Worm (Caenorhabditis elegans): ENCODE data around the gene C37C3.11.

DNA sequence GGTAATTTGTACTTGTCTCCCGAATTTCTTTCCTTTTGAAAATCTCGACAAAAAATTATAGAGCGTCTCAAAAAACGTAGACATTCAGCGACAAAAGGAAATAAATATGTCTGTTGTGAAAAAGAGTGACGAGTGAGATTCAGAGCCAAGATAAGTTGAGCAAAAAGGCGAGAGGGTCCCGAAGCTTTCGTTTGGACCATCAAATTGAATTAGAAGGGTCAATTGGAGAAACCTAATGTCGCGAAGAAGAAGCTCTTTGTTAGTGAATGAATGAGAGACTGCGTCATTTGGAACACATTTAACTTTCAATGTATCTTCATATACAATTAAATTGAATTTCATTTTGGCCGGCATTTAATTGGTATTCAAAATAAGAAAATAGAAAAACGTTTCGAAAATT, 48.1 kb downstream of the C37C3.11 start:
- TF ChIP-seq aly-2 (tag; optimal IDR thresholded peaks at IDR 0.05): no peak
- no peak for TF ChIP-seq nhr-48 (tag; optimal IDR thresholded peaks at IDR 0.05)
- no peak for TF ChIP-seq F26F4.8 (GFP tag; conservative IDR thresholded peaks at IDR 0.05)
- no peak for TF ChIP-seq jun-1 (tag; optimal IDR thresholded peaks at IDR 0.05)
- TF ChIP-seq unc-62 (GFP tag; optimal IDR thresholded peaks at IDR 0.05 in 1 of 2): no peak
- no peak for TF ChIP-seq unc-62 (tag; optimal IDR thresholded peaks at IDR 0.05)
- no peak for TF ChIP-seq nhr-11 (tag; optimal IDR thresholded peaks at IDR 0.05)
- no peak for TF ChIP-seq mdl-1 (tag; optimal IDR thresholded peaks at IDR 0.05)
- no peak for TF ChIP-seq unc-39 (tag; optimal IDR thresholded peaks at IDR 0.05)
- TF ChIP-seq nhr-77 (tag; optimal IDR thresholded peaks at IDR 0.05): no peak
- TF ChIP-seq skn-1 (tag; optimal IDR thresholded peaks at IDR 0.05): no peak
- TF ChIP-seq lin-13 (GFP tag; optimal IDR thresholded peaks at IDR 0.05): no peak
- TF ChIP-seq ZK546.5 (tag; optimal IDR thresholded peaks at IDR 0.05): no peak
- TF ChIP-seq lin-38 (GFP tag; IDR thresholded peaks at IDR 0.05): no peak
- TF ChIP-seq ceh-82 (tag; optimal IDR thresholded peaks at IDR 0.05): no peak

Measured in whole organism, L4 larva.